Fruit fly (Drosophila melanogaster): ENCODE measurements around the gene CG17746.
A peak's percentile ranks its signal among the peaks of the same experiment; 100 is the strongest.

The CG17746 gene

DNA sequence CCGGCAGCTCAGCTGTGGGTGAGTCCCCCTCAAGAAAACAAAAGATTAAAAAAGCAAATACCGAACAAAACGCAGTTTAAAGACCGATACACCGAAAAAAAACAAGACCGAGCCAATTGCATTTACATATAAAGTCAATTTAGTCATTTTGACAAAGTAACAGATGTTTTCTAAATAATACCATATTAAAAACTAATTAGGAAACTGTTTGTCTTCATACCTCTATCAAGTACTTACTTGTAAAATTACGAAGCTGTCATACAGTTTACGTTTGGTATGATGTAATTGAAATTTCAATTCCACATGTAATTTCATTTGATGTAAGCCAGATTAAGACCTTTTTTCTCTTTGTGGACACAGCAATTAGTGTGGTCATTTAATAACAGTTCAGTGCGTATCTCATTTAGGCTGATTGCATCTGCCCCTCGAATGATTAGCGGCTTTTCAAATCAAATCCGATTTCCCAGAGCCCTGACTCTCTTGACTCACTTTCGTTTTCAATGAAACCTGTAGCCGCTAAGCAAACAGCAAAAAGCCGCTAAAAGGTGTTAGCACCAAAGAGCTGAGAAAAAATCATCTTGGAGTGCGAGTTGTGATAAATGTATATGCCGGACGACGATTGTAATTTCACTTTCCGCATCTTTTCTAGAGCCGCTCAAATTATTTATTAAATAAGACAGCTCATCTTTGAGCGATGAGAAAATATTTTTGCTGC, 35.2 kb upstream of the CG17746 start (continued):
- TF ChIP-seq CG2889 (GFP tag; IDR thresholded peaks at IDR 0.05) (no peak), Camta (GFP tag; optimal IDR thresholded peaks at IDR 0.05) (no peak), gem (tag; optimal IDR thresholded peaks at IDR 0.05) (peak; percentile 16), Fer3 (tag; optimal IDR thresholded peaks at IDR 0.05) (no peak), Mrtf (GFP tag; IDR thresholded peaks at IDR 0.05) (no peak), CG2678 (tag; optimal IDR thresholded peaks at IDR 0.05) (peak; percentile 2), Sox102F (GFP tag; optimal IDR thresholded peaks at IDR 0.05) (peak; percentile 37), CG6854 (GFP tag; optimal IDR thresholded peaks at IDR 0.05) (no peak), Dfd (GFP tag; optimal IDR thresholded peaks at IDR 0.05) (no peak), oc (tag; optimal IDR thresholded peaks at IDR 0.05) (peak; percentile 24), gce (GFP tag; IDR thresholded peaks at IDR 0.05) (no peak), sisA (GFP tag; IDR thresholded peaks at IDR 0.05) (no peak), CG4707 (GFP tag; optimal IDR thresholded peaks at IDR 0.05) (no peak), CG2712 (tag; optimal IDR thresholded peaks at IDR 0.05) (no peak), onecut (GFP tag; IDR thresholded peaks at IDR 0.05) (no peak), CG12104 (GFP tag; optimal IDR thresholded peaks at IDR 0.05) (no peak), gcm (GFP tag; optimal IDR thresholded peaks at IDR 0.05) (no peak), Sry-δ (GFP tag; optimal IDR thresholded peaks at IDR 0.05) (no peak), usp (GFP tag; optimal IDR thresholded peaks at IDR 0.05) (no peak), C15 (GFP tag; IDR thresholded peaks at IDR 0.05) (no peak), CG9932 (GFP tag; IDR thresholded peaks at IDR 0.05) (no peak), p53 (GFP tag; optimal IDR thresholded peaks at IDR 0.05) (no peak), ERR (GFP tag; optimal IDR thresholded peaks at IDR 0.05) (no peak), Atf-2 (GFP tag; optimal IDR thresholded peaks at IDR 0.05) (no peak), Hr3 (GFP tag; optimal IDR thresholded peaks at IDR 0.05) (no peak), CG12942 (GFP tag; optimal IDR thresholded peaks at IDR 0.05) (no peak), tx (GFP tag; optimal IDR thresholded peaks at IDR 0.05) (no peak), Side (GFP tag; optimal IDR thresholded peaks at IDR 0.05) (no peak), CG10366 (GFP tag; IDR thresholded peaks at IDR 0.05) (no peak), slou (GFP tag; optimal IDR thresholded peaks at IDR 0.05) (no peak), bsh (GFP tag; optimal IDR thresholded peaks at IDR 0.05) (no peak), Fer2 (tag; optimal IDR thresholded peaks at IDR 0.05) (no peak), ftz-f1 (GFP tag; optimal IDR thresholded peaks at IDR 0.05) (no peak), knrl (GFP tag; IDR thresholded peaks at IDR 0.05; ENCODE audit: partially characterized antibody) (no peak), phol (tag; optimal IDR thresholded peaks at IDR 0.05) (peak; percentile 17), Dip2 (GFP tag; IDR thresholded peaks at IDR 0.05) (no peak), CG18011 (GFP tag; optimal IDR thresholded peaks at IDR 0.05) (no peak), run (tag; optimal IDR thresholded peaks at IDR 0.05) (no peak), CG30020 (tag; optimal IDR thresholded peaks at IDR 0.05) (no peak), zf30C (GFP tag; optimal IDR thresholded peaks at IDR 0.05) (no peak)

DNA sequence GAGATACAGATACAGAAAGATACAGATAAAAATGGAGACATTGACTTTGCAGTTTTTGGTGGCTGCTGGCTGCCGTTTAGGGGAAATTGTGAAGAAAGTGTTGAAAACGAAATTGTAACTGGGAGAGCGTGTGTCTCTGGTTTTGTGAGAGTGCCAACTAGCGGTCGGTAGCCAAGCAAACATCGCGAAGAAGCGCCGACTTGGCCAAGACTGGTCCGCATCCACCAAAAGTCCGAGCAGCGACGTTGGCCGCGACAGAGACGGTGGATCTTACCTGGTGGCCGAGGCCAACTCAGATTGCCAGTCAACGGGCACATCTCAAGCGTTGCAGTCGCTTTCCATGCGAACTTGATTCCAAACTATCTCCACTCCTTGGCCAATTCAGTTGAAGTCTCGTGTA, 31.4 kb upstream of the CG17746 start, which contains the start of gene CG14960:
CG14960 (plus strand) TSS at position 301 of the 400 bp plus-strand sequence.
- TF ChIP-seq Blimp-1 (GFP tag; optimal IDR thresholded peaks at IDR 0.05): peak; percentile 10
- peak; percentile 12 for TF ChIP-seq Ets65A (GFP tag)
- TF ChIP-seq CG11695 (GFP tag; IDR thresholded peaks at IDR 0.05): no peak
- TF ChIP-seq Jarid2 (GFP tag; optimal IDR thresholded peaks at IDR 0.05): no peak
- TF ChIP-seq hth (optimal IDR thresholded peaks at IDR 0.05): no peak
- TF ChIP-seq CTCF (GFP tag; optimal IDR thresholded peaks at IDR 0.05): peak; percentile 35

Data from whole organism, embryonic.